Fruit fly (Drosophila melanogaster) whole organism, prepupa: Measurements from ENCODE around the gene Vti1b.

Experiments
- Blimp-1 ChIP-seq: fragments of 200-800 bp; sonication (Bioruptor generic); optimal IDR thresholded peaks from 3 replicates; lab custom pipeline; 2017; ENCODE audit warnings: missing biosample characterization, missing genetic modification characterization, mild to moderate bottlenecking, moderate library complexity, missing genetic modification reagents
- CG10631 ChIP-seq: fragments of 200-800 bp; sonication (Bioruptor generic); optimal IDR thresholded peaks from 2 replicates; lab custom pipeline; 2016; ENCODE audit warnings: missing biosample characterization, missing genetic modification characterization
- CG10669 ChIP-seq: fragments of 200-800 bp; sonication (Bioruptor generic); optimal IDR thresholded peaks from 3 replicates; lab custom pipeline; 2018; ENCODE audit warnings: missing biosample characterization, mild to moderate bottlenecking, missing genetic modification characterization, moderate library complexity
- CG11294 ChIP-seq: fragments of 200-800 bp; sonication (Bioruptor generic); IDR thresholded peaks from 2 replicates; pipeline ENCODE4 v1.3.6; 2022; ENCODE audit warnings: missing biosample characterization, missing genetic modification characterization
- CG11762 ChIP-seq: fragments of 200-800 bp; sonication (Bioruptor generic); optimal IDR thresholded peaks from 3 replicates; lab custom pipeline; 2016; ENCODE audit warnings: missing biosample characterization, missing genetic modification characterization; ENCODE audit not compliant: insufficient read depth
- CG15336 ChIP-seq: fragments of 200-800 bp; sonication (Bioruptor generic); IDR thresholded peaks from 2 replicates; pipeline ENCODE4 v1.3.6; 2022; ENCODE audit warnings: missing biosample characterization, missing genetic modification characterization
- CG1621 ChIP-seq: fragments of 200-800 bp; sonication (Bioruptor generic); optimal IDR thresholded peaks from 3 replicates; lab custom pipeline; 2018; ENCODE audit warnings: missing biosample characterization, mild to moderate bottlenecking, missing genetic modification characterization
- CG16779 ChIP-seq: fragments of 200-800 bp; sonication (Bioruptor generic); optimal IDR thresholded peaks from 3 replicates; lab custom pipeline; 2017; ENCODE audit warnings: missing biosample characterization, mild to moderate bottlenecking, missing genetic modification characterization
- CG3032 ChIP-seq: fragments of 200-800 bp; optimal IDR thresholded peaks from 2 replicates; lab custom pipeline; 2019; ENCODE audit warnings: missing biosample characterization, mild to moderate bottlenecking, missing genetic modification characterization, moderate library complexity
- CG31627 ChIP-seq: fragments of 200-800 bp; sonication (Bioruptor generic); optimal IDR thresholded peaks from 3 replicates; lab custom pipeline; 2016; ENCODE audit warnings: missing biosample characterization, missing genetic modification characterization
- CG32006 ChIP-seq: fragments of 200-800 bp; sonication (Bioruptor generic); optimal IDR thresholded peaks from 3 replicates; lab custom pipeline; 2017; ENCODE audit warnings: missing biosample characterization, mild to moderate bottlenecking, missing genetic modification characterization
- CG34406 ChIP-seq: fragments of 200-800 bp; sonication (Bioruptor generic); optimal IDR thresholded peaks from 3 replicates; lab custom pipeline; 2016; ENCODE audit warnings: missing biosample characterization, missing genetic modification characterization
- CG3919 ChIP-seq: fragments of 200-800 bp; sonication (Bioruptor generic); optimal IDR thresholded peaks from 3 replicates; lab custom pipeline; 2016; ENCODE audit warnings: missing biosample characterization, missing genetic modification characterization
- CG6163 ChIP-seq: fragments of 200-800 bp; sonication (Bioruptor generic); IDR thresholded peaks from 3 replicates; pipeline ENCODE4 v1.3.6; 2022; ENCODE audit warnings: missing biosample characterization, missing genetic modification characterization
- CG6792 ChIP-seq: fragments of 200-800 bp; sonication (Bioruptor generic); optimal IDR thresholded peaks from 3 replicates; lab custom pipeline; 2016; ENCODE audit warnings: missing biosample characterization, missing genetic modification characterization
- CG6808 ChIP-seq: fragments of 200-800 bp; sonication (Bioruptor generic); optimal IDR thresholded peaks from 3 replicates; lab custom pipeline; 2017; ENCODE audit warnings: missing biosample characterization, missing genetic modification characterization, mild to moderate bottlenecking, moderate library complexity, missing genetic modification reagents
- CG7368 ChIP-seq: fragments of 200-800 bp; sonication (Bioruptor generic); optimal IDR thresholded peaks from 3 replicates; lab custom pipeline; 2016; ENCODE audit warnings: missing biosample characterization, missing genetic modification characterization
- CG8119 ChIP-seq: fragments of 200-800 bp; sonication (Bioruptor generic); IDR thresholded peaks from 3 replicates; pipeline ENCODE4 v1.3.6; 2022; ENCODE audit warnings: missing biosample characterization, missing genetic modification characterization
- CG8319 ChIP-seq: fragments of 200-800 bp; sonication (Bioruptor generic); optimal IDR thresholded peaks from 3 replicates; lab custom pipeline; 2016; ENCODE audit warnings: missing biosample characterization, missing genetic modification characterization
- CG9139 ChIP-seq: fragments of 200-800 bp; sonication (Bioruptor generic); optimal IDR thresholded peaks from 3 replicates; lab custom pipeline; 2017; ENCODE audit warnings: missing biosample characterization, mild to moderate bottlenecking, missing genetic modification characterization
- Eip78C ChIP-seq: fragments of 200-800 bp; sonication (Bioruptor generic); peaks from one replicate; lab custom pipeline; 2016; ENCODE audit warnings: missing biosample characterization, missing genetic modification characterization
- Eip93F ChIP-seq: fragments of 200-800 bp; sonication (Bioruptor generic); optimal IDR thresholded peaks from 2 replicates; lab custom pipeline; 2016; ENCODE audit warnings: missing biosample characterization, mild to moderate bottlenecking, missing genetic modification characterization
- Ets96B ChIP-seq: fragments of 200-800 bp; optimal IDR thresholded peaks from 2 replicates; lab custom pipeline; 2019; ENCODE audit warnings: missing biosample characterization, mild to moderate bottlenecking, missing genetic modification characterization, moderate library complexity
- Gug ChIP-seq: fragments of 200-800 bp; sonication (Bioruptor generic); IDR thresholded peaks from 2 replicates; pipeline ENCODE4 v1.3.6; 2022; ENCODE audit warnings: missing biosample characterization, missing genetic modification characterization
- Hr38 ChIP-seq: sonication (Bioruptor generic); optimal IDR thresholded peaks from 2 replicates; lab custom pipeline; 2016; ENCODE audit warnings: missing biosample characterization, missing genetic modification characterization
- Hr39 ChIP-seq: fragments of 200-800 bp; sonication (Bioruptor generic); optimal IDR thresholded peaks from 2 replicates; lab custom pipeline; 2016; ENCODE audit warnings: missing biosample characterization, missing genetic modification characterization
- Hr4 ChIP-seq: fragments of 200-800 bp; sonication (Bioruptor generic); optimal IDR thresholded peaks from 3 replicates; lab custom pipeline; 2016; ENCODE audit warnings: missing biosample characterization, missing genetic modification characterization
- Lpt ChIP-seq: fragments of 200-800 bp; sonication (Bioruptor generic); optimal IDR thresholded peaks from 3 replicates; lab custom pipeline; 2016; ENCODE audit warnings: missing biosample characterization, missing genetic modification characterization
- Smox ChIP-seq: fragments of 200-800 bp; sonication (Bioruptor generic); optimal IDR thresholded peaks from 3 replicates; lab custom pipeline; 2016; ENCODE audit warnings: missing biosample characterization, missing genetic modification characterization
- Sox14 ChIP-seq: fragments of 200-800 bp; sonication (Bioruptor generic); optimal IDR thresholded peaks from 3 replicates; lab custom pipeline; 2016; ENCODE audit warnings: missing biosample characterization, missing genetic modification characterization
- Sox15 ChIP-seq: fragments of 200-800 bp; sonication (Bioruptor generic); optimal IDR thresholded peaks from 3 replicates; lab custom pipeline; 2016; ENCODE audit warnings: missing biosample characterization, missing genetic modification characterization
- cyc ChIP-seq: fragments of 200-800 bp; sonication (Bioruptor generic); optimal IDR thresholded peaks from 3 replicates; lab custom pipeline; 2016; ENCODE audit warnings: missing biosample characterization, missing genetic modification characterization
- dac ChIP-seq: fragments of 200-800 bp; sonication (Bioruptor generic); optimal IDR thresholded peaks from 2 replicates; lab custom pipeline; 2017; ENCODE audit warnings: missing biosample characterization, mild to moderate bottlenecking, missing genetic modification characterization
- dsx ChIP-seq: fragments of 200-800 bp; optimal IDR thresholded peaks from 3 replicates; lab custom pipeline; 2019; ENCODE audit warnings: missing biosample characterization, mild to moderate bottlenecking, missing genetic modification characterization, moderate library complexity; ENCODE audit not compliant: poor library complexity, severe bottlenecking
- eg ChIP-seq: fragments of 200-800 bp; sonication (Bioruptor generic); IDR thresholded peaks from 3 replicates; pipeline ENCODE4 v1.3.6; 2022; ENCODE audit warnings: missing biosample characterization, missing genetic modification characterization
- fd85E ChIP-seq: fragments of 200-800 bp; sonication (Bioruptor generic); optimal IDR thresholded peaks from 3 replicates; lab custom pipeline; 2016; ENCODE audit warnings: missing biosample characterization, missing genetic modification characterization
- fkh ChIP-seq: fragments of 200-800 bp; sonication (Bioruptor generic); optimal IDR thresholded peaks from 3 replicates; lab custom pipeline; 2017; ENCODE audit warnings: missing biosample characterization, mild to moderate bottlenecking, missing genetic modification characterization, moderate library complexity
- net ChIP-seq: fragments of 200-800 bp; sonication (Bioruptor generic); optimal IDR thresholded peaks from 3 replicates; lab custom pipeline; 2016; ENCODE audit warnings: missing biosample characterization, missing genetic modification characterization
- salr ChIP-seq, 2 experiments: fragments of 200-800 bp; sonication (Bioruptor generic); optimal IDR thresholded peaks; 3 replicates each; lab custom pipeline; 2016 to 2018; ENCODE audit warnings: missing biosample characterization in 2 of 2, missing genetic modification characterization in 2 of 2, mild to moderate bottlenecking in 1 of 2
- spab ChIP-seq: fragments of 200-800 bp; sonication (Bioruptor generic); optimal IDR thresholded peaks from 2 replicates; lab custom pipeline; 2017; ENCODE audit warnings: missing biosample characterization, mild to moderate bottlenecking, missing genetic modification characterization, missing genetic modification reagents
- ss ChIP-seq, 2 experiments: fragments of 200-800 bp; sonication (Bioruptor generic); optimal IDR thresholded peaks; 2 replicates in 1 of 2; 3 replicates in 1 of 2; lab custom pipeline; 2017 to 2018; ENCODE audit warnings: mild to moderate bottlenecking in 2 of 2, missing biosample characterization in 2 of 2, missing genetic modification characterization in 2 of 2, moderate library complexity in 1 of 2
- svp ChIP-seq: fragments of 200-800 bp; sonication (Bioruptor generic); peaks from one replicate; lab custom pipeline; 2016; ENCODE audit warnings: missing biosample characterization, missing genetic modification characterization
- topi ChIP-seq: fragments of 200-800 bp; sonication (Bioruptor generic); optimal IDR thresholded peaks from 3 replicates; lab custom pipeline; 2016; ENCODE audit warnings: missing biosample characterization, missing genetic modification characterization
- vri ChIP-seq: fragments of 200-800 bp; sonication (Bioruptor generic); optimal IDR thresholded peaks from 3 replicates; lab custom pipeline; 2016; ENCODE audit warnings: missing biosample characterization, mild to moderate bottlenecking, missing genetic modification characterization

Vti1b gene

dm6 chr3R:18436550-18437362 lies 40.0 kb downstream of the Vti1b start (continued):
- TF ChIP-seq CG8319 (GFP tag; lab: Kevin White, UChicago) (peak; percentile 66), topi (GFP tag; lab: Kevin White, UChicago) (peak; percentile 83), ss (GFP tag; optimal IDR thresholded peaks at IDR 0.05; lab: Kevin White, UChicago) (no peak), Sox14 (peak; percentile 59), fd85E (no peak), Hr38 (GFP tag; lab: Kevin White, UChicago) (no peak), dac (GFP tag; lab: Kevin White, UChicago) (peak; percentile 19), CG31627 (GFP tag; lab: Kevin White, UChicago) (peak; percentile 73), CG34406 (GFP tag; lab: Kevin White, UChicago) (peak; percentile 64), CG3919 (GFP tag; lab: Kevin White, UChicago) (peak; percentile 76), CG7368 (GFP tag; lab: Kevin White, UChicago) (peak; percentile 76), net (GFP tag; lab: Kevin White, UChicago) (peak; percentile 83), CG8119 (peak; percentile 77), cyc (peak; percentile 83), Sox15 (GFP tag; lab: Kevin White, UChicago) (peak; percentile 50), CG10669 (GFP tag; lab: Kevin White, UChicago) (peak; percentile 75), Eip93F (GFP tag; lab: Kevin White, UChicago) (no peak), vri (GFP tag; lab: Kevin White, UChicago) (peak; percentile 71), CG10631 (GFP tag; lab: Kevin White, UChicago) (peak; percentile 67), Eip78C (peak; percentile 93), Hr39 (GFP tag; lab: Kevin White, UChicago) (peak; percentile 81), CG15336 (GFP tag; lab: Robert Waterston, UW) (peak; percentile 81), eg (GFP tag; lab: Robert Waterston, UW) (peak; percentile 78), CG11294 (GFP tag; lab: Robert Waterston, UW) (peak; percentile 65), salr (GFP tag; optimal IDR thresholded peaks at IDR 0.05; lab: Kevin White, UChicago) (peak; percentile 43 to 64), Lpt (GFP tag; lab: Kevin White, UChicago) (peak; percentile 83), Smox (GFP tag; lab: Kevin White, UChicago) (peak; percentile 72)

dm6 chr3R:18438181-18438826 lies 41.5 kb downstream of the Vti1b start:
- TF ChIP-seq CG7368 (GFP tag; lab: Kevin White, UChicago) (no peak), CG10669 (GFP tag; lab: Kevin White, UChicago) (no peak), CG6792 (no peak), CG15336 (GFP tag; lab: Robert Waterston, UW) (no peak), salr (GFP tag; optimal IDR thresholded peaks at IDR 0.05; lab: Kevin White, UChicago) (no peak), topi (GFP tag; lab: Kevin White, UChicago) (no peak), CG11762 (no peak), CG9139 (GFP tag; lab: Kevin White, UChicago) (no peak), fd85E (no peak), CG34406 (GFP tag; lab: Kevin White, UChicago) (peak; percentile 9), net (GFP tag; lab: Kevin White, UChicago) (no peak), eg (GFP tag; lab: Robert Waterston, UW) (peak; percentile 6; the same call in 1 of the 3 replicates), Hr38 (GFP tag; lab: Kevin White, UChicago) (no peak), Eip93F (GFP tag; lab: Kevin White, UChicago) (no peak), vri (GFP tag; lab: Kevin White, UChicago) (no peak), CG8319 (GFP tag; lab: Kevin White, UChicago) (no peak), spab (GFP tag; lab: Kevin White, UChicago) (no peak), svp (GFP tag; lab: Kevin White, UChicago) (peak; percentile 43), Sox14 (no peak), Ets96B (no peak), Hr39 (GFP tag; lab: Kevin White, UChicago) (no peak), Hr4 (GFP tag; lab: Kevin White, UChicago) (no peak), CG3032 (tag; lab: Kevin White, UChicago) (no peak), dsx (GFP tag; lab: Kevin White, UChicago) (no peak), CG16779 (no peak), Blimp-1 (GFP tag; lab: Kevin White, UChicago) (no peak), CG1621 (tag; lab: Kevin White, UChicago) (no peak), dac (GFP tag; lab: Kevin White, UChicago) (no peak), CG6808 (GFP tag; lab: Kevin White, UChicago) (no peak), CG8119 (no peak), Gug (GFP tag; lab: Robert Waterston, UW) (no peak), CG6163 (0 out of 3 replicates have a peak, but pooled peaks have one; percentile 57), Sox15 (GFP tag; lab: Kevin White, UChicago) (no peak), fkh (GFP tag; lab: Kevin White, UChicago) (no peak), CG32006 (GFP tag; lab: Kevin White, UChicago) (no peak)
